Fruit fly (Drosophila melanogaster) whole organism: Measurements from ENCODE around the gene drm.

ENCODE experiments used
- CG8478 ChIP-seq: fragments of >200 bp; optimal IDR thresholded peaks from 2 replicates; lab custom pipeline; 2018; ENCODE audit warnings: inconsistent platforms
- pan ChIP-seq: fragments of >200 bp; optimal IDR thresholded peaks from 2 replicates; lab custom pipeline; 2017
- psq ChIP-seq: fragments of >200 bp; optimal IDR thresholded peaks from 2 replicates; lab custom pipeline; 2017
- usp ChIP-seq: fragments of >200 bp; optimal IDR thresholded peaks from 2 replicates; lab custom pipeline; 2017; ENCODE audit warnings: missing biosample characterization, missing genetic modification characterization, mixed read lengths

DNA sequence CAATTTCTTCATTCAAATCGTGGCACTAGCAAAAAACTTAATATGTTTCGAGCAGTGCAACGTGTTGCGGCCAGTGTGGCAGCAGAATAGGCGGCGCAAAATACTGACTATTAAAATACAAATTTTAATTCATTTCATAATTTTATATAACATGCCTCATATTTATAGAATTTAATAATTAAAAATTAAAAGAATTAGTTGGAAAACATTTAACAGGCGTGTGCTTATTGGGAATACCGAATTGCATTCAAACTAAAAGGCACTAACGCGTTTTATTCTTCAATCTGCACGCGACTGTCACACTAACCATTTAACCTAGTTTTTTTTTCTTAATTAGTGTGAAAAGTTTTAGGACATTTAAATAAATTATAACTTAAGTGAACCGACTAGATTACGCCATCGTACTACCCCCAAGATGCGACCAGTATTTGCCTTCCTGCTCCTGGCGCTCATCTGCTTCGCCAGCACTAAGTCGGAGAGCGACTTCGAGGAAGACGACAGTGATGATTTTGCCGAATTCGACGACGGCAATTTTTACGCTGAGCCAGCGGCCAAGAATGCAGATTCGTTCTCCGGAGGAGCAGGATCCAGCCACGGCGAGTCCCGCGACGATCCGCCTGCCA lies 24.4 kb upstream of the drm start, which contains the start of the genes LeuRS and CG17593:
- TF ChIP-seq usp = no peak
- TF ChIP-seq pan (lab: Kevin White, UChicago) = no peak
- no peak for TF ChIP-seq psq (lab: Kevin White, UChicago)
- no peak for TF ChIP-seq CG8478 (lab: Kevin White, UChicago)
